Fruit fly (Drosophila melanogaster): ENCODE measurements around the gene CG10031.

- TF ChIP-seq psq (optimal IDR thresholded peaks at IDR 0.05) (no peak), pan (optimal IDR thresholded peaks at IDR 0.05) (no peak), usp (GFP tag; optimal IDR thresholded peaks at IDR 0.05) (no peak), EcR (GFP tag; optimal IDR thresholded peaks at IDR 0.05) (no peak), CG8478 (optimal IDR thresholded peaks at IDR 0.05) (no peak), Dll (optimal IDR thresholded peaks at IDR 0.05) (no peak)
Measured at dm6 chr2L:3675770-3676169, 23.1 kb downstream of the CG10031 start.
